Worm (Caenorhabditis elegans) whole organism, L2 larva: ENCODE results near the gene semo-1.

Experiments used
- ama-1 ChIP-seq: fragments of 150-350 bp; optimal IDR thresholded peaks from 2 replicates; lab custom pipeline; 2018; ENCODE audit warnings: inconsistent platforms
- blmp-1 ChIP-seq: sonication (generic microtip); optimal IDR thresholded peaks from 2 replicates; lab custom pipeline; 2017; ENCODE audit warnings: missing genetic modification characterization, mild to moderate bottlenecking, missing compliant biosample characterization, antibody characterized with exemption, moderate library complexity; ENCODE audit not compliant: insufficient read depth
- lin-13 ChIP-seq: fragments of 150-350 bp; optimal IDR thresholded peaks from 2 replicates; lab custom pipeline; 2014; ENCODE audit warnings: missing biosample characterization, missing genetic modification reagents, missing genetic modification characterization
- lin-39 ChIP-seq: fragments of 150-350 bp; optimal IDR thresholded peaks from 2 replicates; lab custom pipeline; 2014; ENCODE audit warnings: missing biosample characterization, missing genetic modification reagents, missing genetic modification characterization
- nhr-11 ChIP-seq: fragments of 150-350 bp; optimal IDR thresholded peaks from 2 replicates; lab custom pipeline; 2014; ENCODE audit warnings: missing biosample characterization, missing genetic modification characterization
- nhr-237 ChIP-seq: fragments of 150-350 bp; optimal IDR thresholded peaks from 2 replicates; lab custom pipeline; 2014; ENCODE audit warnings: missing biosample characterization, missing genetic modification characterization
- skn-1 ChIP-seq: sonication (generic microtip); optimal IDR thresholded peaks from 2 replicates; lab custom pipeline; 2017; ENCODE audit warnings: missing biosample characterization, missing genetic modification characterization
- unc-62 ChIP-seq: fragments of 150-350 bp; optimal IDR thresholded peaks from 2 replicates; lab custom pipeline; 2014; ENCODE audit warnings: missing biosample characterization, missing genetic modification reagents, missing genetic modification characterization
- zag-1 ChIP-seq: fragments of 150-350 bp; optimal IDR thresholded peaks from 2 replicates; lab custom pipeline; 2014; ENCODE audit warnings: missing biosample characterization, missing genetic modification characterization
- ztf-11 ChIP-seq: sonication (generic microtip); optimal IDR thresholded peaks from 2 replicates; lab custom pipeline; 2017; ENCODE audit warnings: missing biosample characterization, missing genetic modification characterization
- ztf-4 ChIP-seq: fragments of 150-350 bp; optimal IDR thresholded peaks from 2 replicates; lab custom pipeline; 2014; ENCODE audit warnings: missing biosample characterization, missing genetic modification characterization

ce11 chrIV:14033752-14034570, 17.0 kb upstream of the semo-1 start:
- TF ChIP-seq skn-1 (tag; lab: Kevin White, UChicago) = no peak
- no peak for TF ChIP-seq ztf-4 (tag; lab: Kevin White, UChicago)
- peak; percentile 100 for TF ChIP-seq ama-1 (lab: Kevin White, UChicago)
- TF ChIP-seq lin-39 = no peak
- TF ChIP-seq unc-62 (GFP tag; lab: Kevin White, UChicago) = peak; percentile 68
- peak; percentile 20 for TF ChIP-seq nhr-11 (tag; lab: Kevin White, UChicago)
- peak; percentile 35 for TF ChIP-seq nhr-237
- peak; percentile 80 for TF ChIP-seq zag-1 (tag; lab: Kevin White, UChicago)
- TF ChIP-seq blmp-1 (tag; lab: Kevin White, UChicago) = no peak
- peak; percentile 67 for TF ChIP-seq lin-13 (GFP tag; lab: Kevin White, UChicago)
- TF ChIP-seq ztf-11 (tag; lab: Kevin White, UChicago) = peak; percentile 72
